Fruit fly (Drosophila melanogaster): Measurements from ENCODE around the gene nullo.

Gene nullo

DNA sequence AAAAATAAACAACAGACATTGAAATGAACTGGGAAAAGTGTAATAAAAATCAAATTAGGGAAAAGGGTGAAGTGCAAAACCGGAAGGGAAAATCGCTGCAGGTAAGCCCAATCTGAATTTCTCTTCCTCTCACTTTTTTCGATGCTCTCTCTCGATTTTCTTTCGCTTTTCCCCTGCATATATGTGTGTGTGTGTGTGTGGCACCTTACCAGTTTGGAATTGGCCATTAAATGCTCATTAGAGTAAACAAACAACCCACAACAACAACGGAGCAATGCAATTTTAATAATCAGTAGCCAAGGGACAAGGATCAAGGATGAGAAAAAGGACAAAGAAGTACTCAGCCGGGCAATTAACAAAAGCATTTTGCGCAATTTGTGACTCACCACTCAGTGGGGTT, 14.4 kb upstream of the nullo start:
- TF ChIP-seq psq (optimal IDR thresholded peaks at IDR 0.05) (no peak), EcR (GFP tag; optimal IDR thresholded peaks at IDR 0.05) (no peak), CG8478 (optimal IDR thresholded peaks at IDR 0.05) (no peak), Dll (optimal IDR thresholded peaks at IDR 0.05) (no peak), pan (optimal IDR thresholded peaks at IDR 0.05) (no peak), usp (GFP tag; optimal IDR thresholded peaks at IDR 0.05) (no peak)

DNA sequence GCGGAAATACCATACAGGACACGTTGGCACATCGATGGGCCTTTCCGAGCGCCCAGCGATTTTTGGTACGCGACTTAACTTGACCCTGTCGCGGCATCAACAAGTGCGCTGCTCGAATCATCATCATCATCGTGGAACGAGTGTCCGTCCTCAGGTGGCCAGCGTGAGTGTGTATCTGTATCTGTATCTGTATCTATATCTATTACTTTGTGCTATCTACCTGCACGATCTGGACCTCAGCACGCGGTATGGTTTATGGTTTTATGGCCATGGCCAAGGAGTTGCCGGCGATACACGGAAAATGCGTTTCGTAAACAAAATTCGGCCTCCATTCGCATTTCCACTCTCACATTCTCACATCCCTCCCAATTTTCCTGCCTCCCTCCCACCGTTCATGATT, 12.2 kb upstream of the nullo start:
- TF ChIP-seq usp (GFP tag; optimal IDR thresholded peaks at IDR 0.05) (no peak), pan (optimal IDR thresholded peaks at IDR 0.05) (no peak), Dll (optimal IDR thresholded peaks at IDR 0.05) (no peak), EcR (GFP tag; optimal IDR thresholded peaks at IDR 0.05) (no peak), psq (optimal IDR thresholded peaks at IDR 0.05) (no peak), CG8478 (optimal IDR thresholded peaks at IDR 0.05) (no peak)

- TF ChIP-seq psq (optimal IDR thresholded peaks at IDR 0.05) (no peak), CG8478 (optimal IDR thresholded peaks at IDR 0.05) (no peak), pan (optimal IDR thresholded peaks at IDR 0.05) (no peak), usp (GFP tag; optimal IDR thresholded peaks at IDR 0.05) (no peak), EcR (GFP tag; optimal IDR thresholded peaks at IDR 0.05) (no peak)
Measured at dm6 chrX:7040205-7040866, 8.9 kb upstream of the nullo start, which contains the start of gene CG14427. TSS of gene CG14427 (plus strand) at chrX:7040603.

dm6 chrX:7058973-7059372, 9.7 kb downstream of the nullo start:
- TF ChIP-seq usp (GFP tag; optimal IDR thresholded peaks at IDR 0.05) (no peak), pan (optimal IDR thresholded peaks at IDR 0.05) (no peak), Dll (optimal IDR thresholded peaks at IDR 0.05) (no peak), EcR (GFP tag; optimal IDR thresholded peaks at IDR 0.05) (no peak), CG8478 (optimal IDR thresholded peaks at IDR 0.05) (no peak)

dm6 chrX:7063563-7063962, 14.3 kb downstream of the nullo start:
- TF ChIP-seq CG8478 (optimal IDR thresholded peaks at IDR 0.05): no peak
- no peak for TF ChIP-seq EcR (GFP tag; optimal IDR thresholded peaks at IDR 0.05)
- no peak for TF ChIP-seq pan (optimal IDR thresholded peaks at IDR 0.05)
- no peak for TF ChIP-seq Dll (optimal IDR thresholded peaks at IDR 0.05)
- TF ChIP-seq psq (optimal IDR thresholded peaks at IDR 0.05): no peak
- no peak for TF ChIP-seq usp (GFP tag; optimal IDR thresholded peaks at IDR 0.05)

DNA sequence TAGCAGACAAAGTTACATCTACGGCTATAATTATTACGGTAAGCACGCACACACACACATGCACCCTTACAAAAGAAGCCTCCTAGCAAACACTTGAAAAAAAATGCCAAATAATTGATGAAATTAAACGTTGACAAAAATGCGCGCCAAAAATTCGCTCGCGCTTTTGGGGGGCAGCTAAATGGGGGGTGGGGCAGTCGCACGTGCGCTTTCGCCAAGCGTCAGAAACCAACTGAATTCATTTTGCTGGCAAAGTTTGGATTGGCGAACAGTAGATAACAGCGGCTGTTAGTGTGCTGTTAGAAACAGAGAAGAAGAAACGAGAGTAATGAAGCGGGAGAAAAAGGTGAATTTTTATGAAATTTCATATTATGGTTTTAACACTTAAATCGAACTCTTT, 16.6 kb downstream of the nullo start, which contains the start of gene CG12541:
Gene CG12541, minus strand, starts transcription at position 218 of the 400 bp plus-strand sequence.
- no peak for TF ChIP-seq Dll (optimal IDR thresholded peaks at IDR 0.05)
- TF ChIP-seq CG8478 (optimal IDR thresholded peaks at IDR 0.05): no peak
- no peak for TF ChIP-seq psq (optimal IDR thresholded peaks at IDR 0.05)
- TF ChIP-seq EcR (GFP tag; optimal IDR thresholded peaks at IDR 0.05): no peak
- TF ChIP-seq usp (GFP tag; optimal IDR thresholded peaks at IDR 0.05): no peak
- no peak for TF ChIP-seq pan (optimal IDR thresholded peaks at IDR 0.05)

- TF ChIP-seq pan (optimal IDR thresholded peaks at IDR 0.05): no peak
- no peak for TF ChIP-seq EcR (GFP tag; optimal IDR thresholded peaks at IDR 0.05)
- no peak for TF ChIP-seq CG8478 (optimal IDR thresholded peaks at IDR 0.05)
- TF ChIP-seq psq (optimal IDR thresholded peaks at IDR 0.05): no peak
- no peak for TF ChIP-seq Dll (optimal IDR thresholded peaks at IDR 0.05)
- TF ChIP-seq usp (GFP tag; optimal IDR thresholded peaks at IDR 0.05): no peak
Measured at dm6 chrX:7066608-7067007, 17.3 kb downstream of the nullo start.

DNA sequence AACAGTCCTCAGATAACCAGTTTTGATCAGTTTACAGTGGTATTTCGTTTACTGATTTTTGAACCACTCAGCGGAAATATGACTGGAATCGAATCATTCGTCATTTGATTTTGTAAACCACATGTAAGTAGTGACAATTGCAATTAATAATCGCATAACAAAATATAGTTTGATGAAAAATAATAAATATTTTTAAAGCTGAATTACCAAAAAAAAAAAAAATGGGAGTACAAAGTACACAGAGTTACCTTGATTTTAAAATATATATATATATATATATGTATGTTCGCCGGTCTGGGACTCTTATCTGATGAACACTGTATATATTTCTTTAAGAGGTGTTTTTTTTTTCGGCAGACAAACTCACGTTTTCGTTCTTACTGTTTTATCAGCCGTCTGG, 18.0 kb downstream of the nullo start:
- no peak for TF ChIP-seq Dll (optimal IDR thresholded peaks at IDR 0.05)
- no peak for TF ChIP-seq usp (GFP tag; optimal IDR thresholded peaks at IDR 0.05)
- no peak for TF ChIP-seq psq (optimal IDR thresholded peaks at IDR 0.05)
- no peak for TF ChIP-seq pan (optimal IDR thresholded peaks at IDR 0.05)
- no peak for TF ChIP-seq CG8478 (optimal IDR thresholded peaks at IDR 0.05)
- TF ChIP-seq EcR (GFP tag; optimal IDR thresholded peaks at IDR 0.05): no peak

DNA sequence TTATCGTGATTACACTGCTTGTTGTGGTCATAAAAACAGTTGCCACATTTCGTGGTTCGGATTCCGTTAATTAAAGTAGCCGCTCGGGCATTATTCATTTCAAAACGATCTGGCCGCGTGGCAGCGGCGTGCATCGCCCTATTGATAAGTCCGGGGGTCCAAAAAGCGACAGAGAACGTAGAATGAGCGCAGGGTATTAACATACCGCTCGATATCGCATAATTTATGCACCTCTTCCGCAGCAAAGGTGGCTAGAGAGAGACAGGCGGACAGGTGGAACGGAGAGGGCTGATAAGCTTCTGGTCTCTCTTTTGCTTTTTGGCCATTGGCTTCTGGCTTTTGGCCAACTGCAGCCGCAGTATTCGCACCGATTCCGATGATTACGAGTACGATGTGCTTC, 18.8 kb downstream of the nullo start:
- TF ChIP-seq psq (optimal IDR thresholded peaks at IDR 0.05) (no peak), usp (GFP tag; optimal IDR thresholded peaks at IDR 0.05) (no peak), Dll (optimal IDR thresholded peaks at IDR 0.05) (no peak)

- TF ChIP-seq CG8478 (optimal IDR thresholded peaks at IDR 0.05) (no peak), psq (optimal IDR thresholded peaks at IDR 0.05) (no peak), Dll (optimal IDR thresholded peaks at IDR 0.05) (no peak), EcR (GFP tag; optimal IDR thresholded peaks at IDR 0.05) (no peak), pan (optimal IDR thresholded peaks at IDR 0.05) (no peak), usp (GFP tag; optimal IDR thresholded peaks at IDR 0.05) (no peak)
Measured at dm6 chrX:7069011-7069463, 19.8 kb downstream of the nullo start, which contains the start of gene CG4607. TSS of gene CG4607 (plus strand) at chrX:7069413.

dm6 chrX:7073234-7073878, 24.1 kb downstream of the nullo start:
- TF ChIP-seq CG8478 (optimal IDR thresholded peaks at IDR 0.05) (no peak), pan (optimal IDR thresholded peaks at IDR 0.05) (no peak), usp (GFP tag; optimal IDR thresholded peaks at IDR 0.05) (no peak), Dll (optimal IDR thresholded peaks at IDR 0.05) (no peak), EcR (GFP tag; optimal IDR thresholded peaks at IDR 0.05) (no peak), psq (optimal IDR thresholded peaks at IDR 0.05) (no peak)

- TF ChIP-seq psq (optimal IDR thresholded peaks at IDR 0.05) (no peak), pan (optimal IDR thresholded peaks at IDR 0.05) (no peak), CG8478 (optimal IDR thresholded peaks at IDR 0.05) (no peak), usp (GFP tag; optimal IDR thresholded peaks at IDR 0.05) (no peak), Dll (optimal IDR thresholded peaks at IDR 0.05) (no peak), EcR (GFP tag; optimal IDR thresholded peaks at IDR 0.05) (no peak)
Measured at dm6 chrX:7074316-7074925, 25.1 kb downstream of the nullo start.

All from whole organism.